Worm (Caenorhabditis elegans) whole organism, L2 larva: Measurements from ENCODE around the gene ogt-1.
A peak's percentile ranks its signal among the peaks of the same experiment; 100 is the strongest.

Experiments used
- C34F6.9 ChIP-seq: fragments of 150-350 bp; optimal IDR thresholded peaks from 2 replicates; lab custom pipeline; 2014; ENCODE audit warnings: missing biosample characterization, missing genetic modification characterization
- F13H6.1 ChIP-seq: sonication (generic microtip); optimal IDR thresholded peaks from 2 replicates; lab custom pipeline; 2016; ENCODE audit warnings: missing genetic modification characterization, missing compliant biosample characterization
- Y55F3AM.14 ChIP-seq: fragments of 200-800 bp; sonication (Bioruptor generic); optimal IDR thresholded peaks from 2 replicates; lab custom pipeline; 2018; ENCODE audit warnings: mild to moderate bottlenecking, missing genetic modification characterization, missing compliant biosample characterization
- ZK546.5 ChIP-seq: sonication (generic microtip); optimal IDR thresholded peaks from 2 replicates; lab custom pipeline; 2017; ENCODE audit warnings: missing biosample characterization, missing genetic modification characterization
- alr-1 ChIP-seq: fragments of 150-350 bp; optimal IDR thresholded peaks from 2 replicates; lab custom pipeline; 2014; ENCODE audit warnings: missing biosample characterization, missing genetic modification characterization
- ama-1 ChIP-seq: fragments of 150-350 bp; optimal IDR thresholded peaks from 2 replicates; lab custom pipeline; 2018; ENCODE audit warnings: inconsistent platforms
- crh-2 ChIP-seq: sonication (generic microtip); optimal IDR thresholded peaks from 2 replicates; lab custom pipeline; 2017; ENCODE audit warnings: missing biosample characterization, missing genetic modification characterization
- dmd-4 ChIP-seq: sonication (generic microtip); optimal IDR thresholded peaks from 2 replicates; lab custom pipeline; 2017; ENCODE audit warnings: missing biosample characterization, missing genetic modification characterization
- egl-27 ChIP-seq: sonication (generic microtip); optimal IDR thresholded peaks from 3 replicates; lab custom pipeline; 2017; ENCODE audit warnings: missing biosample characterization, missing genetic modification reagents, missing genetic modification characterization
- elt-1 ChIP-seq: fragments of 150-350 bp; optimal IDR thresholded peaks from 2 replicates; lab custom pipeline; 2014; ENCODE audit warnings: missing biosample characterization, missing genetic modification characterization
- elt-3 ChIP-seq: sonication (generic microtip); optimal IDR thresholded peaks from 2 replicates; lab custom pipeline; 2017; ENCODE audit warnings: missing biosample characterization, missing genetic modification characterization
- fos-1 ChIP-seq: fragments of 150-350 bp; optimal IDR thresholded peaks from 2 replicates; lab custom pipeline; 2014; ENCODE audit warnings: missing biosample characterization, missing genetic modification characterization
- lin-11 ChIP-seq: fragments of 150-350 bp; sonication (generic microtip); optimal IDR thresholded peaks from 2 replicates; lab custom pipeline; 2014; ENCODE audit warnings: missing biosample characterization, missing genetic modification characterization, inconsistent platforms, mixed read lengths
- lin-13 ChIP-seq: fragments of 150-350 bp; optimal IDR thresholded peaks from 2 replicates; lab custom pipeline; 2014; ENCODE audit warnings: missing biosample characterization, missing genetic modification reagents, missing genetic modification characterization
- lin-39 ChIP-seq: fragments of 150-350 bp; optimal IDR thresholded peaks from 2 replicates; lab custom pipeline; 2014; ENCODE audit warnings: missing biosample characterization, missing genetic modification reagents, missing genetic modification characterization
- lsy-2 ChIP-seq, 2 experiments: fragments of 150-350 bp in 1 of 2; sonication (generic microtip) in 1 of 2; optimal IDR thresholded peaks; 2 replicates each; lab custom pipeline; 2014 to 2017; ENCODE audit warnings: missing biosample characterization in 2 of 2, missing genetic modification characterization in 2 of 2
- mab-5 ChIP-seq: fragments of 150-350 bp; optimal IDR thresholded peaks from 2 replicates; lab custom pipeline; 2014; ENCODE audit warnings: missing biosample characterization, missing genetic modification characterization
- mbf-1 ChIP-seq: sonication (generic microtip); optimal IDR thresholded peaks from 2 replicates; lab custom pipeline; 2017; ENCODE audit warnings: missing biosample characterization, missing genetic modification characterization
- mdl-1 ChIP-seq, 2 experiments: fragments of 150-350 bp in 1 of 2; sonication (generic microtip) in 1 of 2; optimal IDR thresholded peaks; 2 replicates each; lab custom pipeline; 2017; ENCODE audit warnings: missing biosample characterization in 2 of 2, missing genetic modification characterization in 2 of 2
- nhr-10 ChIP-seq: sonication (generic microtip); optimal IDR thresholded peaks from 2 replicates; lab custom pipeline; 2017; ENCODE audit warnings: missing biosample characterization, missing genetic modification characterization
- nhr-11 ChIP-seq: fragments of 150-350 bp; optimal IDR thresholded peaks from 2 replicates; lab custom pipeline; 2014; ENCODE audit warnings: missing biosample characterization, missing genetic modification characterization
- nhr-12 ChIP-seq: fragments of 150-350 bp; optimal IDR thresholded peaks from 2 replicates; lab custom pipeline; 2014; ENCODE audit warnings: missing biosample characterization, missing genetic modification characterization
- nhr-129 ChIP-seq: fragments of 150-350 bp; optimal IDR thresholded peaks from 2 replicates; lab custom pipeline; 2014; ENCODE audit warnings: missing biosample characterization, missing genetic modification characterization
- nhr-21 ChIP-seq: fragments of 150-350 bp; optimal IDR thresholded peaks from 2 replicates; lab custom pipeline; 2014; ENCODE audit warnings: missing biosample characterization, missing genetic modification characterization
- nhr-25 ChIP-seq: fragments of 150-350 bp; sonication (generic microtip); optimal IDR thresholded peaks from 3 replicates; lab custom pipeline; 2014; ENCODE audit warnings: missing biosample characterization, missing genetic modification characterization
- nhr-6 ChIP-seq: fragments of 150-350 bp; optimal IDR thresholded peaks from 2 replicates; lab custom pipeline; 2014; ENCODE audit warnings: missing biosample characterization, missing genetic modification characterization
- nhr-77 ChIP-seq: fragments of 150-350 bp; optimal IDR thresholded peaks from 2 replicates; lab custom pipeline; 2014; ENCODE audit warnings: missing biosample characterization, missing genetic modification characterization
- peb-1 ChIP-seq: fragments of 150-350 bp; optimal IDR thresholded peaks from 2 replicates; lab custom pipeline; 2014; ENCODE audit warnings: missing biosample characterization, missing genetic modification characterization
- sem-4 ChIP-seq: fragments of 150-350 bp; optimal IDR thresholded peaks from 2 replicates; lab custom pipeline; 2014; ENCODE audit warnings: missing biosample characterization, missing genetic modification reagents, missing genetic modification characterization
- skn-1 ChIP-seq: sonication (generic microtip); optimal IDR thresholded peaks from 2 replicates; lab custom pipeline; 2017; ENCODE audit warnings: missing biosample characterization, missing genetic modification characterization
- sma-3 ChIP-seq: sonication (generic microtip); optimal IDR thresholded peaks from 2 replicates; lab custom pipeline; 2016; ENCODE audit warnings: missing genetic modification reagents, missing genetic modification characterization, missing compliant biosample characterization
- sma-9 ChIP-seq, 2 experiments: fragments of 150-350 bp in 1 of 2; sonication (generic microtip) in 1 of 2; optimal IDR thresholded peaks; 2 replicates each; lab custom pipeline; 2014 to 2016; ENCODE audit warnings: missing genetic modification characterization in 2 of 2, mild to moderate bottlenecking in 1 of 2, missing biosample characterization in 1 of 2, missing compliant biosample characterization in 1 of 2, missing genetic modification reagents in 1 of 2, moderate library complexity in 1 of 2
- snpc-4 ChIP-seq: fragments of 150-350 bp; optimal IDR thresholded peaks from 2 replicates; lab custom pipeline; 2014; ENCODE audit warnings: missing biosample characterization, missing genetic modification characterization
- unc-39 ChIP-seq: fragments of 150-350 bp; optimal IDR thresholded peaks from 2 replicates; lab custom pipeline; 2014; ENCODE audit warnings: missing biosample characterization, missing genetic modification characterization
- unc-55 ChIP-seq: fragments of 150-350 bp; sonication (generic microtip); optimal IDR thresholded peaks from 3 replicates; lab custom pipeline; 2014; ENCODE audit warnings: missing biosample characterization, missing genetic modification reagents, missing genetic modification characterization
- zag-1 ChIP-seq: fragments of 150-350 bp; optimal IDR thresholded peaks from 2 replicates; lab custom pipeline; 2014; ENCODE audit warnings: missing biosample characterization, missing genetic modification characterization
- ztf-1 ChIP-seq: fragments of 200-800 bp; sonication (Bioruptor generic); conservative IDR thresholded peaks from 2 replicates; pipeline ENCODE4 v1.3.6; 2022; ENCODE audit warnings: missing genetic modification characterization, missing compliant biosample characterization
- ztf-11 ChIP-seq: sonication (generic microtip); optimal IDR thresholded peaks from 2 replicates; lab custom pipeline; 2017; ENCODE audit warnings: missing biosample characterization, missing genetic modification characterization
- ztf-4 ChIP-seq: fragments of 150-350 bp; optimal IDR thresholded peaks from 2 replicates; lab custom pipeline; 2014; ENCODE audit warnings: missing biosample characterization, missing genetic modification characterization

ogt-1 gene

ce11 chrIII:7179538-7180301, 26.1 kb upstream of the ogt-1 start, which contains the start of the genes rps-14 and rpl-36 (continued):
- peak; percentile 94 for TF ChIP-seq crh-2 (tag; lab: Kevin White, UChicago)
- no peak for TF ChIP-seq zag-1 (tag; lab: Kevin White, UChicago)
- TF ChIP-seq lin-39 (tag; lab: Kevin White, UChicago) = no peak
- TF ChIP-seq sma-9 (GFP tag; optimal IDR thresholded peaks at IDR 0.05; lab: Kevin White, UChicago) = peak; percentile 88
- no peak for TF ChIP-seq sma-9 (tag; optimal IDR thresholded peaks at IDR 0.05; lab: Kevin White, UChicago)
- TF ChIP-seq ZK546.5 (tag; lab: Kevin White, UChicago) = peak; percentile 87
- TF ChIP-seq skn-1 = no peak
- peak; percentile 47 for TF ChIP-seq nhr-10 (tag; lab: Kevin White, UChicago)
- no peak for TF ChIP-seq mbf-1 (tag; lab: Kevin White, UChicago)
- TF ChIP-seq fos-1 (tag; lab: Kevin White, UChicago) = peak; percentile 71
- TF ChIP-seq nhr-12 (tag; lab: Kevin White, UChicago) = no peak
- peak; percentile 80 for TF ChIP-seq ztf-4 (tag; lab: Kevin White, UChicago)

ce11 chrIII:7178497-7178896, 24.9 kb upstream of the ogt-1 start:
- TF ChIP-seq nhr-129 (tag; lab: Kevin White, UChicago) (no peak), ama-1 (lab: Kevin White, UChicago) (no peak), alr-1 (no peak), nhr-10 (tag; lab: Kevin White, UChicago) (no peak), ztf-11 (no peak), unc-55 (GFP tag; lab: Kevin White, UChicago) (no peak), elt-3 (no peak), mbf-1 (tag; lab: Kevin White, UChicago) (no peak), snpc-4 (no peak)

ce11 chrIII:7170090-7170489, 16.5 kb upstream of the ogt-1 start:
- no peak for TF ChIP-seq nhr-77 (tag; lab: Kevin White, UChicago)
- no peak for TF ChIP-seq sem-4 (tag; lab: Kevin White, UChicago)
- no peak for TF ChIP-seq unc-55 (GFP tag; lab: Kevin White, UChicago)
- TF ChIP-seq Y55F3AM.14 (GFP tag; lab: Kevin White, UChicago) = no peak
- TF ChIP-seq alr-1 = no peak

ce11 chrIII:7167568-7167937, 14.0 kb upstream of the ogt-1 start, which contains the start of gene acs-4:
TSS of gene acs-4 (plus strand) at chrIII:7167838.
- TF ChIP-seq snpc-4 = no peak
- TF ChIP-seq egl-27 (tag; lab: Kevin White, UChicago) = no peak
- no peak for TF ChIP-seq lin-11 (tag; lab: Kevin White, UChicago)
- no peak for TF ChIP-seq lin-39 (tag; lab: Kevin White, UChicago)
- no peak for TF ChIP-seq nhr-10 (tag; lab: Kevin White, UChicago)
- TF ChIP-seq dmd-4 (tag; lab: Kevin White, UChicago) = no peak
- TF ChIP-seq lin-13 (GFP tag; lab: Kevin White, UChicago) = no peak
- TF ChIP-seq nhr-77 (tag; lab: Kevin White, UChicago) = no peak
- no peak for TF ChIP-seq nhr-11 (tag; lab: Kevin White, UChicago)
- TF ChIP-seq peb-1 (tag; lab: Kevin White, UChicago) = no peak
- TF ChIP-seq elt-1 (tag; lab: Kevin White, UChicago) = no peak
- no peak for TF ChIP-seq nhr-21 (tag; lab: Kevin White, UChicago)
- TF ChIP-seq sma-3 (GFP tag; lab: Kevin White, UChicago) = no peak

DNA sequence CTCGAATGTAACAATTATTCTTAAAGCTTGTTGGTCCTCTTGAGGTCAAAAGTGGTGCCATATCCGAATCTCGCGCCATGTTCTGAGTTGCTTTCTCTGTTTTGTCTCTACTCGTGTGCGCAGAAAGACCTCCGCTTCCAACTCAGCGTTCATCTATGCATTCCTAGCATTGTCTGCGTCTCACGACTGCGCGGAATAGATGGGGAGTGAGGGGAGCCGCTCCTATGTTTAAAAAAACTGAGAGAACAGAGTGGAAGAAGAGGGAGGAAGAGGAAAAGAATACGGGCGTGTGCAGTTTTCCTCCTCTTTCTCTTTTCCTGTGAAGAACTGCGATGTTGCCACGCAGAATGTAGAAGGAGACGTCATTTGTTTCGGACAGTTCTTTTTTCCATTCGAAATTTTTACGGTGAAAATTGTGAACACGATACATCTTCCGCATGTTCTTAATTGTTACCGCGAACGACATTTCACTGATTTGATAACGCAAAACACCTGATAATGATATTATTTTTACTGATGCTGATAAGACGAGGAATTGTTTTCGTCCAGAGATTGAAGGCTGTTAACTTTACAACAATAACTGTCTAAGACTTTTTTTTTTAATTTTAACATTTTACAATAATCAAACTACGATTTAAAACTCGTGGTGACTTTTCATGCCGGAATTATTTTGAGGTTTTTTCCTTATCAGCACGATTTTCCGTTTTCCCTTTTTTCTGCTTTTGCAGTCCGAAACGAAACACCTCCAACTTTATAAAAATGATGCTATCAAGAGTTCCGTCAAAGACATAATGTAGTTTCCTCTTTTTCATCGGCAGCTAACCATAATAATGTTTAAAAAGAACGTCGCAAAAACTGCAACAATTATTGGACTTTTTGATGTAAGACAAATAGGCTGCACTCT, 13.3 kb upstream of the ogt-1 start:
- TF ChIP-seq egl-27 (tag; lab: Kevin White, UChicago) = peak; percentile 74
- TF ChIP-seq ztf-4 (tag; lab: Kevin White, UChicago) = peak; percentile 32
- peak; percentile 62 for TF ChIP-seq zag-1 (tag; lab: Kevin White, UChicago)
- peak; percentile 71 for TF ChIP-seq crh-2 (tag; lab: Kevin White, UChicago)
- TF ChIP-seq unc-39 (tag; lab: Kevin White, UChicago) = no peak
- peak; percentile 76 for TF ChIP-seq nhr-129 (tag; lab: Kevin White, UChicago)
- TF ChIP-seq lin-11 (tag; lab: Kevin White, UChicago) = peak; percentile 63
- TF ChIP-seq mab-5 (tag; lab: Kevin White, UChicago) = peak; percentile 16
- TF ChIP-seq Y55F3AM.14 (GFP tag; lab: Kevin White, UChicago) = no peak
- peak in 1 of 2 experiments; percentile 69 for TF ChIP-seq lsy-2 (tag; optimal IDR thresholded peaks at IDR 0.05; lab: Kevin White, UChicago)
- TF ChIP-seq C34F6.9 = peak; percentile 77
- TF ChIP-seq ztf-1 = no peak
- TF ChIP-seq lin-13 (GFP tag; lab: Kevin White, UChicago) = peak; percentile 5
- peak; percentile 23 to 29 for TF ChIP-seq mdl-1 (tag; optimal IDR thresholded peaks at IDR 0.05; lab: Kevin White, UChicago)
- TF ChIP-seq nhr-25 (tag; lab: Kevin White, UChicago) = peak; percentile 5
- no peak for TF ChIP-seq nhr-6 (tag; lab: Kevin White, UChicago)
- no peak for TF ChIP-seq elt-1 (tag; lab: Kevin White, UChicago)
- peak; percentile 13 for TF ChIP-seq sma-9 (GFP tag; optimal IDR thresholded peaks at IDR 0.05; lab: Kevin White, UChicago)
- no peak for TF ChIP-seq sma-9 (tag; optimal IDR thresholded peaks at IDR 0.05; lab: Kevin White, UChicago)
- peak; percentile 44 for TF ChIP-seq F13H6.1 (tag; lab: Kevin White, UChicago)
- peak; percentile 82 for TF ChIP-seq unc-55 (GFP tag; lab: Kevin White, UChicago)
- TF ChIP-seq fos-1 (tag; lab: Kevin White, UChicago) = peak; percentile 58
